Worm (Caenorhabditis elegans) whole organism, mixed stage, embryonic: ENCODE measurements around the gene cyp-33C11.

Experiments used
- blmp-1 ChIP-seq: fragments of 150-350 bp; optimal IDR thresholded peaks from 2 replicates; lab custom pipeline; 2014; ENCODE audit warnings: missing biosample characterization, missing genetic modification characterization
- lsy-2 ChIP-seq: fragments of 150-350 bp; optimal IDR thresholded peaks from 2 replicates; lab custom pipeline; 2014; ENCODE audit warnings: missing biosample characterization, missing genetic modification characterization
- mab-5 ChIP-seq: fragments of 150-350 bp; optimal IDR thresholded peaks from 2 replicates; lab custom pipeline; 2014; ENCODE audit warnings: missing biosample characterization, missing genetic modification characterization
- mep-1 ChIP-seq: fragments of 150-350 bp; optimal IDR thresholded peaks from 2 replicates; lab custom pipeline; 2017; ENCODE audit warnings: missing biosample characterization, missing genetic modification reagents, missing genetic modification characterization, inconsistent platforms
- mls-2 ChIP-seq: sonication (generic microtip); optimal IDR thresholded peaks from 2 replicates; lab custom pipeline; 2016; ENCODE audit warnings: mild to moderate bottlenecking, missing genetic modification characterization, moderate library complexity, missing compliant biosample characterization
- nhr-237 ChIP-seq: fragments of 150-350 bp; optimal IDR thresholded peaks from 2 replicates; lab custom pipeline; 2014; ENCODE audit warnings: missing biosample characterization, missing genetic modification characterization
- nhr-28 ChIP-seq: fragments of 150-350 bp; optimal IDR thresholded peaks from 2 replicates; lab custom pipeline; 2014; ENCODE audit warnings: missing biosample characterization, missing genetic modification characterization
- snpc-4 ChIP-seq: fragments of 150-350 bp; optimal IDR thresholded peaks from 2 replicates; lab custom pipeline; 2014; ENCODE audit warnings: missing biosample characterization, missing genetic modification characterization
- sptf-1 ChIP-seq: sonication (generic microtip); optimal IDR thresholded peaks from 2 replicates; lab custom pipeline; 2017; ENCODE audit warnings: mild to moderate bottlenecking, missing genetic modification characterization, moderate library complexity, missing compliant biosample characterization
- unc-39 ChIP-seq: fragments of 150-350 bp; optimal IDR thresholded peaks from 2 replicates; lab custom pipeline; 2014; ENCODE audit warnings: missing biosample characterization, missing genetic modification characterization
- unc-62 ChIP-seq: fragments of 150-350 bp; optimal IDR thresholded peaks from 2 replicates; lab custom pipeline; 2014; ENCODE audit warnings: missing biosample characterization, missing genetic modification reagents, missing genetic modification characterization

DNA sequence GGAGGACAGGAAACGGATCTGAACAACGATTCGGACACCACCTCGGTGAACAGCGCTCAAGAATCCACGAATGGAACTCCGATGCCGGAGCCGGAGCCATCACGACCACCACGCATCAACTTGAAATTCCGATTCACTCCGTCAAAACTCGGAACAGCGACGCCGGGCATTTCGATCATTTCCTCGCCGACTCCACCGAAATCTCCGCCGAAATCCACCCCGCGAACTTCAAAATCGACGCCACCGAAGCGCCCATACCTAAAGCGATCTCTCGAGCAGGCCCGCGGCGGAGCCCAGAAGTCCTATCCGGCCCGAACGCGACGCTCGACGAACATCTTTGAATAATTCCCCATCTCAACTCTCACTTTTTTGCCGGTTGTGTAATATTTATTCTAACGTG is 23.2 kb downstream of the cyp-33C11 start:
- TF ChIP-seq unc-62 (no peak), unc-39 (tag; lab: Kevin White, UChicago) (no peak), mep-1 (tag; lab: Kevin White, UChicago) (no peak), snpc-4 (no peak), nhr-237 (tag; lab: Kevin White, UChicago) (no peak), blmp-1 (no peak), mab-5 (tag; lab: Kevin White, UChicago) (no peak), sptf-1 (tag; lab: Kevin White, UChicago) (no peak), lsy-2 (no peak), nhr-28 (no peak), mls-2 (tag; lab: Kevin White, UChicago) (no peak)
